Worm (Caenorhabditis elegans): ENCODE results near the gene ins-6.

DNA sequence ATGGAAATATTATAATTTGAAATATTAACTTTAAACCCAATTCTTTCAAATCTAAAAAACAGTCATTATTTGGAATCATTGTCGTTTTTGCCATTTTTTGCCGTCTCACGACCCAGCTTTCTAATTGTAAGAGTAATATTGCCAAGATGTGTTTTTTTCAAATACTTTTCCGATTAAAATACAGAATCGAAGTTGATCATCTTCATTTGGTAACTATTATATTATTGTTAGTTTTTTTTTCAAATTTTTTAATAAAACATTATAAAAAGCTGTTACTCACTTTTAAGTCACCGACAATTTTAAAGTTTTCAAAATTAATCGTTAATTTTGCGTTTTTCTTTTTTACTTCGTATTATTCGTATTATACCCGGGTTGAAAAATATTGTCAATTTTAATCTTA lies 3.0 kb upstream of the ins-6 start, which contains the start of gene ins-5:
- no peak for TF ChIP-seq W03F9.2 (tag; optimal IDR thresholded peaks at IDR 0.05)
- TF ChIP-seq dao-5 (tag; optimal IDR thresholded peaks at IDR 0.05): no peak

Data from whole organism, L4/young adult.